Worm (Caenorhabditis elegans) whole organism, L4 larva: ENCODE measurements around the gene prx-2.

Source experiments
- F26F4.8 ChIP-seq: fragments of 200-800 bp; sonication (Bioruptor generic); conservative IDR thresholded peaks from 2 replicates; pipeline ENCODE4 v1.3.6; 2022; ENCODE audit warnings: missing genetic modification characterization, missing compliant biosample characterization
- F44E2.7 ChIP-seq: fragments of 200-800 bp; sonication (Bioruptor generic); IDR thresholded peaks from 2 replicates; pipeline ENCODE4 v2.1.2; 2022; ENCODE audit warnings: missing genetic modification characterization, missing compliant biosample characterization
- R02D3.7 ChIP-seq: fragments of 150-350 bp; sonication (generic microtip); optimal IDR thresholded peaks from 3 replicates; lab custom pipeline; 2014; ENCODE audit warnings: missing biosample characterization, missing genetic modification characterization
- Y48G9A.11 ChIP-seq: fragments of 200-800 bp; sonication (Bioruptor generic); IDR thresholded peaks from 2 replicates; pipeline ENCODE4 v1.3.6; 2022; ENCODE audit warnings: missing genetic modification reagents, missing genetic modification characterization, missing compliant biosample characterization
- Y5F2A.4 ChIP-seq: fragments of 200-800 bp; sonication (Bioruptor generic); optimal IDR thresholded peaks from 2 replicates; lab custom pipeline; 2018; ENCODE audit warnings: mild to moderate bottlenecking, missing genetic modification characterization, missing compliant biosample characterization
- aha-1 ChIP-seq: fragments of 150-350 bp; peaks from one replicate; lab custom pipeline; 2014; ENCODE audit warnings: missing biosample characterization, missing genetic modification characterization
- ama-1 ChIP-seq: fragments of 150-350 bp; optimal IDR thresholded peaks from 2 replicates; lab custom pipeline; 2014; ENCODE audit warnings: inconsistent platforms, mixed read lengths
- ceh-28 ChIP-seq: fragments of 150-350 bp; optimal IDR thresholded peaks from 2 replicates; lab custom pipeline; 2014; ENCODE audit warnings: missing biosample characterization, missing genetic modification reagents, missing genetic modification characterization
- ceh-62 ChIP-seq: sonication (generic microtip); optimal IDR thresholded peaks from 2 replicates; lab custom pipeline; 2017; ENCODE audit warnings: missing biosample characterization, missing genetic modification characterization
- cey-2 ChIP-seq: sonication (generic microtip); optimal IDR thresholded peaks from 3 replicates; lab custom pipeline; 2017; ENCODE audit warnings: missing genetic modification characterization, mild to moderate bottlenecking, missing compliant biosample characterization, antibody characterized with exemption, borderline replicate concordance; ENCODE audit not compliant: insufficient read depth
- ctbp-1 ChIP-seq: fragments of 200-800 bp; sonication (Bioruptor generic); IDR thresholded peaks from 2 replicates; pipeline ENCODE4 v1.3.6; 2022; ENCODE audit warnings: missing genetic modification reagents, missing genetic modification characterization, missing compliant biosample characterization
- daf-8 ChIP-seq: fragments of 200-800 bp; sonication (Bioruptor generic); IDR thresholded peaks from 2 replicates; pipeline ENCODE4 v1.3.6; 2022; ENCODE audit warnings: missing genetic modification characterization, missing compliant biosample characterization
- dmd-6 ChIP-seq: fragments of 200-800 bp; sonication (Bioruptor generic); IDR thresholded peaks from 2 replicates; pipeline ENCODE4 v1.3.6; 2022; ENCODE audit warnings: missing genetic modification reagents, missing genetic modification characterization, missing compliant biosample characterization
- dpl-1 ChIP-seq: fragments of 150-350 bp; optimal IDR thresholded peaks from 2 replicates; lab custom pipeline; 2014; ENCODE audit warnings: missing biosample characterization, missing genetic modification reagents, missing genetic modification characterization
- egl-43 ChIP-seq: fragments of 200-800 bp; sonication (Bioruptor generic); IDR thresholded peaks from 2 replicates; pipeline ENCODE4 v1.3.6; 2022; ENCODE audit warnings: missing genetic modification reagents, missing genetic modification characterization, missing compliant biosample characterization
- fkh-10 ChIP-seq: fragments of 150-350 bp; optimal IDR thresholded peaks from 2 replicates; lab custom pipeline; 2014; ENCODE audit warnings: missing biosample characterization, missing genetic modification reagents, missing genetic modification characterization
- fos-1 ChIP-seq: fragments of 150-350 bp; optimal IDR thresholded peaks from 2 replicates; lab custom pipeline; 2014; ENCODE audit warnings: missing biosample characterization, missing genetic modification characterization
- hif-1 ChIP-seq, 2 experiments: sonication (generic microtip); optimal IDR thresholded peaks; 2 replicates each; lab custom pipeline; 2016 to 2017; ENCODE audit warnings: missing compliant biosample characterization in 2 of 2, missing genetic modification characterization in 2 of 2, missing genetic modification reagents in 2 of 2, missing genotype in 2 of 2, mild to moderate bottlenecking in 1 of 2
- hlh-11 ChIP-seq: fragments of 200-800 bp; sonication (Bioruptor generic); optimal IDR thresholded peaks from 2 replicates; lab custom pipeline; 2018; ENCODE audit warnings: mild to moderate bottlenecking, missing genetic modification characterization, missing compliant biosample characterization
- lin-1 ChIP-seq: fragments of 200-800 bp; sonication (Bioruptor generic); IDR thresholded peaks from 2 replicates; pipeline ENCODE4 v1.3.6; 2022; ENCODE audit warnings: missing genetic modification reagents, missing genetic modification characterization, missing compliant biosample characterization
- lin-13 ChIP-seq: fragments of 150-350 bp; optimal IDR thresholded peaks from 2 replicates; lab custom pipeline; 2014; ENCODE audit warnings: missing biosample characterization, missing genetic modification reagents, missing genetic modification characterization
- lin-29 ChIP-seq: fragments of 200-800 bp; sonication (Bioruptor generic); IDR thresholded peaks from 2 replicates; pipeline ENCODE4 v1.3.6; 2022; ENCODE audit warnings: missing genetic modification reagents, missing genetic modification characterization, missing compliant biosample characterization
- lsy-2 ChIP-seq, 2 experiments: fragments of 150-350 bp in 1 of 2; sonication (generic microtip) in 1 of 2; optimal IDR thresholded peaks; 2 replicates each; lab custom pipeline; 2014 to 2017; ENCODE audit warnings: missing biosample characterization in 2 of 2, missing genetic modification characterization in 2 of 2
- mdt-29 ChIP-seq: fragments of 200-800 bp; sonication (Bioruptor generic); IDR thresholded peaks from 2 replicates; pipeline ENCODE4 v1.3.6; 2022; ENCODE audit warnings: missing genetic modification reagents, missing genetic modification characterization, missing compliant biosample characterization
- mep-1 ChIP-seq: fragments of 150-350 bp; sonication (generic microtip); optimal IDR thresholded peaks from 3 replicates; lab custom pipeline; 2014; ENCODE audit warnings: missing biosample characterization, missing genetic modification characterization
- mxl-2 ChIP-seq: fragments of 200-800 bp; sonication (Bioruptor generic); conservative IDR thresholded peaks from 2 replicates; pipeline ENCODE4 v1.3.6; 2022; ENCODE audit warnings: missing genetic modification reagents, missing genetic modification characterization, missing compliant biosample characterization
- nhr-102 ChIP-seq: sonication (generic microtip); optimal IDR thresholded peaks from 2 replicates; lab custom pipeline; 2016; ENCODE audit warnings: mild to moderate bottlenecking, missing genetic modification characterization, moderate library complexity, missing compliant biosample characterization
- nhr-11 ChIP-seq: fragments of 150-350 bp; optimal IDR thresholded peaks from 2 replicates; lab custom pipeline; 2014; ENCODE audit warnings: missing biosample characterization, missing genetic modification characterization
- nhr-237 ChIP-seq: sonication (generic microtip); optimal IDR thresholded peaks from 2 replicates; lab custom pipeline; 2017; ENCODE audit warnings: missing biosample characterization, missing genetic modification characterization
- nhr-28 ChIP-seq: fragments of 150-350 bp; optimal IDR thresholded peaks from 2 replicates; lab custom pipeline; 2014; ENCODE audit warnings: missing biosample characterization, missing genetic modification characterization
- nhr-42 ChIP-seq: fragments of 200-800 bp; sonication (Bioruptor generic); IDR thresholded peaks from 2 replicates; pipeline ENCODE4 v1.3.6; 2022; ENCODE audit warnings: missing genetic modification characterization, missing compliant biosample characterization
- nhr-48 ChIP-seq: sonication (generic microtip); optimal IDR thresholded peaks from 2 replicates; lab custom pipeline; 2016; ENCODE audit warnings: mild to moderate bottlenecking, missing genetic modification characterization, missing compliant biosample characterization
- nhr-76 ChIP-seq: fragments of 150-350 bp; optimal IDR thresholded peaks from 2 replicates; lab custom pipeline; 2014; ENCODE audit warnings: missing biosample characterization, missing genetic modification characterization
- nhr-77 ChIP-seq: fragments of 150-350 bp; optimal IDR thresholded peaks from 2 replicates; lab custom pipeline; 2014; ENCODE audit warnings: missing biosample characterization, missing genetic modification characterization
- saeg-2 ChIP-seq: fragments of 200-800 bp; sonication (Bioruptor generic); IDR thresholded peaks from 2 replicates; pipeline ENCODE4 v1.3.6; 2022; ENCODE audit warnings: missing genetic modification reagents, missing genetic modification characterization, missing compliant biosample characterization
- sdz-12 ChIP-seq: fragments of 200-800 bp; sonication (Bioruptor generic); optimal IDR thresholded peaks from 2 replicates; lab custom pipeline; 2018; ENCODE audit warnings: mild to moderate bottlenecking, missing genetic modification characterization, missing compliant biosample characterization
- set-16 ChIP-seq: fragments of 200-800 bp; sonication (Bioruptor generic); IDR thresholded peaks from 2 replicates; pipeline ENCODE4 v1.3.6; 2022; ENCODE audit warnings: missing genetic modification reagents, missing genetic modification characterization, missing compliant biosample characterization
- spr-3 ChIP-seq: fragments of 200-800 bp; sonication (Bioruptor generic); optimal IDR thresholded peaks from 2 replicates; lab custom pipeline; 2018; ENCODE audit warnings: mild to moderate bottlenecking, missing genetic modification characterization, missing compliant biosample characterization
- tra-1 ChIP-seq: fragments of 200-800 bp; sonication (Bioruptor generic); IDR thresholded peaks from 2 replicates; pipeline ENCODE4 v1.3.6; 2022; ENCODE audit warnings: missing genetic modification reagents, missing genetic modification characterization, missing compliant biosample characterization
- unc-62 ChIP-seq, 3 experiments: fragments of 150-350 bp in 1 of 3; sonication (generic microtip); optimal IDR thresholded peaks in 2 of 3; peaks in 1 of 3; 1 replicate in 1 of 3; 2 replicates in 2 of 3; lab custom pipeline; 2014 to 2017; ENCODE audit warnings: missing biosample characterization in 3 of 3, missing genetic modification characterization in 3 of 3, missing genetic modification reagents in 3 of 3, missing genotype in 1 of 3
- zfp-3 ChIP-seq: fragments of 200-800 bp; sonication (Bioruptor generic); conservative IDR thresholded peaks from 2 replicates; pipeline ENCODE4 v1.3.6; 2022; ENCODE audit warnings: missing genetic modification reagents, missing genetic modification characterization, missing compliant biosample characterization
- zip-11 ChIP-seq: fragments of 200-800 bp; sonication (Bioruptor generic); IDR thresholded peaks from 2 replicates; pipeline ENCODE4 v1.3.6; 2022; ENCODE audit warnings: missing genetic modification characterization, missing compliant biosample characterization
- ztf-11 ChIP-seq: fragments of 150-350 bp; optimal IDR thresholded peaks from 2 replicates; lab custom pipeline; 2014; ENCODE audit warnings: missing biosample characterization, missing genetic modification characterization

Gene prx-2

DNA sequence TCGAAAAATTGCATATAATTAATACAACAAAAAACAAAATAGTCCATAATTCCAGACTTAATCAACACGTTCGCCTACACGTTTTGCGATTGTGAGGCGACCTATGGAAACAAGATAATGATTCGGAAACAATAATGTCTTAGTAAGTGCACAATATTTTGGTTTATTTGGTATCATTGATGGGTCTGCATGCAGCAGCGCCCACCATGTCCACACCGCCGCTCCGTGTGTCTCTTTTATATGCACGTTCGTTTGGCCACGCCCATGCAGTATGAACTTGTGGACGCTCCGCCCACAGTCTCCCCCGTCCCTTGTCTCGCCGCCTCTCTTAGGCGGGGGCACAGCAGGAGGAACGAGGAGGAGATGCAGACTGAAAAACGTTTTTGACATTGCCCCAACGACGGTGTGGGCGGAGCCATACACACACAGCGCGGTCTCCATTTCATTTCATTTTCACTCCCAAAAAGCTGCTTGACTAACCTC is 49.7 kb upstream of the prx-2 start, which contains the start of gene mig-38 (continued):
- TF ChIP-seq Y5F2A.4 (GFP tag; lab: Kevin White, UChicago) (no peak), R02D3.7 (tag; lab: Kevin White, UChicago) (no peak), nhr-28 (tag; lab: Kevin White, UChicago) (peak; percentile 34), lin-13 (GFP tag; lab: Kevin White, UChicago) (peak; percentile 20), dpl-1 (GFP tag; lab: Kevin White, UChicago) (peak; percentile 5), lin-1 (GFP tag; lab: Robert Waterston, UW) (no peak), hlh-11 (tag; lab: Kevin White, UChicago) (peak; percentile 81), zip-11 (GFP tag; lab: Robert Waterston, UW) (no peak), ceh-28 (no peak), nhr-102 (tag; lab: Kevin White, UChicago) (no peak)
- TF ChIP-seq, all 104 proteins: peak for 37

DNA sequence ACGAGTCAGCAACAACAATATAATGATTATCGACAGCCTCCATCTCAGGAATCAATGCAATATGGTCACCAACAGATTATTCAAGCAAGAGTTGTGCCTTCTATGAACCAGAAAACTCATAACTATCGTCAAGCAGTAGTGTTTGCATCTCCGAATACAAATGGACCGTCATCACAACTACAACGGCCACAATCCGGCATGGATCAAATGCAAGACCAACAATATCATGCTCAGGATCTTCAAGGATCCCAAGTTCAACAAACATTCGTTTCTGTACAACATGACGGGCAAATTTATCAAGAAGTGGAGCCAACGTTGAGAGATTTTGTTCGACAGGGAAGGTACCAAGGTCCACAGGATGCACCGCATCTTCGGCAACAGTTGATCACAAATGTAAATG is 46.9 kb upstream of the prx-2 start:
- TF ChIP-seq Y48G9A.11: no peak
- TF ChIP-seq aha-1 (tag; lab: Kevin White, UChicago): peak; percentile 92
- TF ChIP-seq, all 104 proteins: peak for 1

DNA sequence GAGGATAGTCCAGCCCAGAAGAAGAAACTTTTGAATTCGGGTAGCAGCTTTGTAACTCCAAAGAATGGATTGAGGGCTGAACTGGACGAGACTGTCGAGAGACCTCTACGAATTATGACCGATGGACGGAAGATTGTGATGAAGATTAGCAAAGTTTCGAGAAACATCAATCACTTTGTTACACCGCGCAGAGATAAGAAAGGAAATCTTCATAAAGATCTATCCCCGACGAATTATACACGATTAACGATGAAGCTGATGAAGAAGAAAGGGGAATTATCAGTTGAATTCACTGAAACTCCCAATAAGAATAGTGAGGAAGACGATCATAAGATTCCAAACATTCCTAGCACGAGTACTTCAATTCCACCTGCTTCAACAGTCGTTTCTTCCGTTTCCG is 44.2 kb upstream of the prx-2 start:
- TF ChIP-seq unc-62 (GFP tag; optimal IDR thresholded peaks at IDR 0.05 in 1 of 2; lab: Kevin White, UChicago) (peak in 1 of 2 experiments; percentile 98), unc-62 (tag; optimal IDR thresholded peaks at IDR 0.05; lab: Kevin White, UChicago) (no peak), nhr-77 (no peak)

DNA sequence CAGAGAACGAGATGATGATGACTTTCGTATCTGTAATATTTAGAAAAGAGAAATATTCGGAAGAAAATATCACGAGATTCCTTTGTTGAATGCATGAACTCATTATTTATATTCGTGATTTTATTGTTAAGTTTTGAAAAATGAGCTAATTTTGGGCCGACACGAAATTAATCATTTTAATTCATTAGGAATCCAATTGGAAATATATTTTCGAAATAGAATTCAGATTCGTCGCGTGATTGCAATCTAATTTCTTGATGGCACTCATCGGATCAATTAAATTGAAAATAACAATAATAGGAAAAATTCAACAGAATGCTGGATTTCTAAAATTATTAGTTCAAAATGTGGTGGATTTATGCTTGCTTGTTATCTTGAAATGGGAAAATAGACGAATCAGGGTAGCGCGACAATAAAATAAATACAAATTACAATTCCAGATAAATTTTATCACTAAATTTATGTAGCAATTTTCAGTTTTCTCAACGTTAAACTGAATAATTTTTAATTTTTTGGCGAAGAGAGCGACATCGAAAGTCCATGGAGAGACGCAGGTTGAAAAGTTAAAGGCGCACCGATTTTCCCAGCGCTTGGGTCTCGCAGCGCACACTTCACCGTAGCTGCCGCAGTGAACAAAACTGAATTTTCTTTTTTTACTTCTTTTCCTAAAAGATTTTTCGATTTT is 42.1 kb upstream of the prx-2 start:
- TF ChIP-seq nhr-77 (peak; percentile 7), egl-43 (GFP tag; lab: Robert Waterston, UW) (0 out of 2 replicates have a peak, but pooled peaks have one; percentile 22), nhr-11 (tag; lab: Kevin White, UChicago) (peak; percentile 24), nhr-237 (no peak), lin-13 (GFP tag; lab: Kevin White, UChicago) (peak; percentile 67), zfp-3 (GFP tag; lab: Robert Waterston, UW) (0 out of 2 replicates have a peak, but pooled peaks have one; percentile 33), lin-29 (GFP tag; lab: Robert Waterston, UW) (no peak), mep-1 (tag; lab: Kevin White, UChicago) (peak; percentile 70), cey-2 (no peak), tra-1 (no peak), unc-62 (GFP tag; optimal IDR thresholded peaks at IDR 0.05 in 1 of 2; lab: Kevin White, UChicago) (no peak), unc-62 (tag; optimal IDR thresholded peaks at IDR 0.05; lab: Kevin White, UChicago) (no peak), fkh-10 (peak; percentile 27), ztf-11 (no peak), nhr-28 (tag; lab: Kevin White, UChicago) (peak; percentile 31), fos-1 (tag; lab: Kevin White, UChicago) (no peak), ctbp-1 (GFP tag; lab: Robert Waterston, UW) (0 out of 2 replicates have a peak, but pooled peaks have one; percentile 30), saeg-2 (GFP tag; lab: Robert Waterston, UW) (no peak), F44E2.7 (GFP tag; lab: Robert Waterston, UW) (no peak), nhr-76 (no peak), dmd-6 (GFP tag; lab: Robert Waterston, UW) (no peak; the same call in 1 of the 2 replicates), daf-8 (GFP tag; lab: Robert Waterston, UW) (no peak), spr-3 (GFP tag; lab: Kevin White, UChicago) (no peak), set-16 (peak; percentile 9; the same call in 1 of the 2 replicates), sdz-12 (GFP tag; lab: Kevin White, UChicago) (peak; percentile 42), ceh-62 (tag; lab: Kevin White, UChicago) (no peak), mdt-29 (GFP tag; lab: Robert Waterston, UW) (no peak), mxl-2 (GFP tag; lab: Robert Waterston, UW) (no peak), lsy-2 (tag; optimal IDR thresholded peaks at IDR 0.05; lab: Kevin White, UChicago) (peak; percentile 16 to 94), hif-1 (tag; optimal IDR thresholded peaks at IDR 0.05; lab: Kevin White, UChicago) (peak in 1 of 2 experiments; percentile 42), F26F4.8 (no peak), ama-1 (lab: Kevin White, UChicago) (peak; percentile 14), nhr-48 (peak; percentile 35), nhr-42 (GFP tag; lab: Robert Waterston, UW) (no peak)
